Worm (Caenorhabditis elegans) whole organism, mixed stage, embryonic: Measurements from ENCODE around the gene srh-128.

Experiments
- blmp-1 ChIP-seq: fragments of 150-350 bp; optimal IDR thresholded peaks from 2 replicates; lab custom pipeline; 2014; ENCODE audit warnings: missing biosample characterization, missing genetic modification characterization
- lsy-2 ChIP-seq: fragments of 150-350 bp; optimal IDR thresholded peaks from 2 replicates; lab custom pipeline; 2014; ENCODE audit warnings: missing biosample characterization, missing genetic modification characterization
- nhr-12 ChIP-seq: fragments of 150-350 bp; optimal IDR thresholded peaks from 2 replicates; lab custom pipeline; 2014; ENCODE audit warnings: missing biosample characterization, missing genetic modification characterization
- unc-39 ChIP-seq: fragments of 150-350 bp; optimal IDR thresholded peaks from 2 replicates; lab custom pipeline; 2014; ENCODE audit warnings: missing biosample characterization, missing genetic modification characterization

DNA sequence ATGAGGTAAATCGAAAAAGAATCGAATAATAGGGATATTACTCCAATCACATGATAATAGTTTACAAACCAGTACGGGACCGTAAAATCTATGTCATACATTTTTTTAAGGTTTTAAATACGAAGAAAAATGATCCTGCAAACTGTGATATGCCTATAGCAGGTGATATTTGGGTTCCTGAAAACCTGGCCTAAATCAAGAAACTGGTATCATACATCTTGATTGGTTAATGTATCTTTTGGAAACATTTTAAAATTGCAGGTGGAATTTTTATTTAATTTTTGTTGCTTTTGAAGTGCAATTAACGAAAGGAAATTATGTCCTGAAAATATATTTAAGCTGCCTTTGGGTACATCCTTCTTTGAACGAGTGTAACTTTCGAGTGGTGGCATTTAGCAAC is 4.9 kb downstream of the srh-128 start, which contains the start of gene sri-61:
- no peak for TF ChIP-seq nhr-12 (tag; lab: Kevin White, UChicago)
- no peak for TF ChIP-seq blmp-1 (tag; lab: Kevin White, UChicago)
- TF ChIP-seq unc-39: no peak
- no peak for TF ChIP-seq lsy-2 (tag; lab: Kevin White, UChicago)
